Fruit fly (Drosophila melanogaster) whole organism, pupa: ENCODE data around the gene Ir7g.

ENCODE experiments used
- CG10348 ChIP-seq: fragments of 200-800 bp; sonication (Bioruptor generic); IDR thresholded peaks from 2 replicates; pipeline ENCODE4 v1.3.6; 2022; ENCODE audit warnings: missing biosample characterization, missing genetic modification characterization
- CG12605 ChIP-seq: fragments of 200-800 bp; sonication (Bioruptor generic); IDR thresholded peaks from 2 replicates; pipeline ENCODE4 v1.3.6; 2022; ENCODE audit warnings: missing biosample characterization, missing genetic modification characterization
- CG13204 ChIP-seq: fragments of 200-800 bp; sonication (Bioruptor generic); optimal IDR thresholded peaks from 2 replicates; lab custom pipeline; 2018; ENCODE audit warnings: missing biosample characterization, mild to moderate bottlenecking, missing genetic modification characterization, moderate library complexity
- CG14655 ChIP-seq: fragments of 200-800 bp; sonication (Bioruptor generic); optimal IDR thresholded peaks from 3 replicates; lab custom pipeline; 2017; ENCODE audit warnings: mild to moderate bottlenecking, missing biosample characterization, missing genetic modification reagents, missing genetic modification characterization
- CG15710 ChIP-seq: fragments of 200-800 bp; sonication (Bioruptor generic); optimal IDR thresholded peaks from 2 replicates; lab custom pipeline; 2018; ENCODE audit warnings: missing biosample characterization, mild to moderate bottlenecking, missing genetic modification characterization, moderate library complexity
- CG17806 ChIP-seq: fragments of 200-800 bp; sonication (Bioruptor generic); optimal IDR thresholded peaks from 2 replicates; lab custom pipeline; 2018; ENCODE audit warnings: missing biosample characterization, mild to moderate bottlenecking, missing genetic modification characterization, moderate library complexity
- CG32121 ChIP-seq: fragments of 200-800 bp; sonication (Bioruptor generic); IDR thresholded peaks from 2 replicates; pipeline ENCODE4 v1.3.6; 2022; ENCODE audit warnings: missing biosample characterization, missing genetic modification characterization
- CG34367 ChIP-seq: fragments of 200-800 bp; sonication (Bioruptor generic); optimal IDR thresholded peaks from 2 replicates; lab custom pipeline; 2018; ENCODE audit warnings: missing biosample characterization, mild to moderate bottlenecking, missing genetic modification characterization
- CG4496 ChIP-seq: fragments of 200-800 bp; sonication (Bioruptor generic); IDR thresholded peaks from 3 replicates; pipeline ENCODE4 v1.3.6; 2022; ENCODE audit warnings: missing biosample characterization, missing genetic modification characterization
- CG8159 ChIP-seq: fragments of 200-800 bp; sonication (Bioruptor generic); optimal IDR thresholded peaks from 3 replicates; lab custom pipeline; 2018; ENCODE audit warnings: missing biosample characterization, mild to moderate bottlenecking, missing genetic modification characterization, moderate library complexity
- CG8301 ChIP-seq: fragments of 200-800 bp; sonication (Bioruptor generic); optimal IDR thresholded peaks from 2 replicates; lab custom pipeline; 2018; ENCODE audit warnings: missing biosample characterization, mild to moderate bottlenecking, missing genetic modification characterization
- CG9948 ChIP-seq: fragments of 200-800 bp; sonication (Bioruptor generic); optimal IDR thresholded peaks from 2 replicates; lab custom pipeline; 2018; ENCODE audit warnings: missing biosample characterization, mild to moderate bottlenecking, missing genetic modification characterization, moderate library complexity
- D1 ChIP-seq: fragments of 200-800 bp; sonication (Bioruptor generic); optimal IDR thresholded peaks from 2 replicates; lab custom pipeline; 2018; ENCODE audit warnings: missing biosample characterization, mild to moderate bottlenecking, missing genetic modification characterization, moderate library complexity
- EcR ChIP-seq: fragments of 200-800 bp; sonication (Bioruptor generic); optimal IDR thresholded peaks from 3 replicates; lab custom pipeline; 2019; ENCODE audit warnings: missing biosample characterization, missing genetic modification characterization, mild to moderate bottlenecking, moderate library complexity, missing genetic modification reagents
- Ets98B ChIP-seq: fragments of 200-800 bp; sonication (Bioruptor generic); IDR thresholded peaks from 2 replicates; pipeline ENCODE4 v1.3.6; 2022; ENCODE audit warnings: missing biosample characterization, missing genetic modification characterization
- Pif1A ChIP-seq: fragments of 200-800 bp; sonication (Bioruptor generic); optimal IDR thresholded peaks from 3 replicates; lab custom pipeline; 2016; ENCODE audit warnings: missing biosample characterization, missing genetic modification characterization
- Pif1B ChIP-seq: fragments of 200-800 bp; sonication (Bioruptor generic); optimal IDR thresholded peaks from 3 replicates; lab custom pipeline; 2016; ENCODE audit warnings: missing biosample characterization, missing genetic modification characterization
- Snoo ChIP-seq: fragments of 200-800 bp; sonication (Bioruptor generic); optimal IDR thresholded peaks from 3 replicates; lab custom pipeline; 2017; ENCODE audit warnings: missing biosample characterization, mild to moderate bottlenecking, missing genetic modification characterization, inconsistent platforms
- fd96Ca ChIP-seq: fragments of 200-800 bp; sonication (Bioruptor generic); IDR thresholded peaks from 3 replicates; pipeline ENCODE4 v1.3.6; 2022; ENCODE audit warnings: missing biosample characterization, missing genetic modification characterization
- gl ChIP-seq: fragments of 200-800 bp; sonication (Bioruptor generic); optimal IDR thresholded peaks from 2 replicates; lab custom pipeline; 2018; ENCODE audit warnings: missing biosample characterization, mild to moderate bottlenecking, missing genetic modification characterization
- rn ChIP-seq: fragments of 200-800 bp; sonication (Bioruptor generic); IDR thresholded peaks from 2 replicates; pipeline ENCODE4 v1.3.6; 2022; ENCODE audit warnings: missing biosample characterization, missing genetic modification characterization

Gene Ir7g

dm6 chrX:7909482-7909881 lies 25.0 kb downstream of the Ir7g start:
- TF ChIP-seq CG17806 (tag; lab: Kevin White, UChicago) = no peak
- TF ChIP-seq CG13204 = no peak
- 0 out of 3 replicates have a peak, but pooled peaks have one; percentile 23 for TF ChIP-seq CG4496 (GFP tag; lab: Robert Waterston, UW)

DNA sequence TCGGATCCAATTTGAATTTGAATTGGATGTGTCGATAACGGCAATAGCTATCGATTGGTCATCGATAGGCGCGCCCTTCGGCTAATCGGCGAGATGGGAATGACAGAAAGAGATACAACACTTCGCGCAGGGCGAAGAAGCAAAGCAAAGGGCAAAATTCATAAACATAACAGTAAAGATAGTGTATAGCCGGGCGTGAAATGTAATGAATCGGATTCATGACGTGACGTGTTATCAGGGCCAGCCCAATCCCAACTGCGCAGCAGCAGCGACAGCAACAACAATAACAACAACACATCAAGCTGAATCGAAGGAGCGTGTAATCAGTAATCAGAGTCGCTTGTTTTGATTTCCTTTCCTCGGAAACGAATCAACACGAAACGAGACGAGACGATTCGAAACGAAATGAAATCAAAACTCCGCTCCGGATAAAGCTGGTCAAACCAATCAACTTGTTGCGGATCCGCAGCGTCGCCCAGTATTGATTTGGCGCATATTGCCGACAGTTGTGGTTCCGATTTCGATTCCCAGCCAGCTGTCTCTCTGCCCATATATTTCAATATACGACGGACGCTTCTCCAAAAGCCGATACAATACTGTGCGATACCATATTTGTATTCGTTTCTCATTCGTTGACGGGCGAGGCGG lies 27.6 kb downstream of the Ir7g start, which contains the start of gene snz:
TSS of gene snz (plus strand) at position 107 of the 648 bp plus-strand sequence.
- TF ChIP-seq EcR (peak; percentile 4), CG12605 (GFP tag; lab: Robert Waterston, UW) (no peak)

- TF ChIP-seq CG4496 (GFP tag; lab: Robert Waterston, UW) (peak; percentile 81; the same call in 2 of the 3 replicates), CG10348 (GFP tag; lab: Robert Waterston, UW) (no peak), CG12605 (GFP tag; lab: Robert Waterston, UW) (no peak), rn (GFP tag; lab: Robert Waterston, UW) (no peak), CG15710 (tag; lab: Kevin White, UChicago) (peak; percentile 62), CG9948 (tag; lab: Kevin White, UChicago) (peak; percentile 31), Snoo (tag; lab: Kevin White, UChicago) (peak; percentile 61), gl (tag; lab: Kevin White, UChicago) (peak; percentile 42), D1 (no peak), Pif1A (GFP tag; lab: Kevin White, UChicago) (no peak), CG17806 (tag; lab: Kevin White, UChicago) (peak; percentile 43), CG14655 (GFP tag; lab: Kevin White, UChicago) (no peak), CG8159 (tag; lab: Kevin White, UChicago) (no peak), CG32121 (GFP tag; lab: Robert Waterston, UW) (peak; percentile 59), Pif1B (no peak), CG13204 (no peak), EcR (peak; percentile 12), CG34367 (tag; lab: Kevin White, UChicago) (peak; percentile 45), Ets98B (peak; percentile 64; the same call in 1 of the 2 replicates), fd96Ca (no peak), CG8301 (peak; percentile 50)
Observed at dm6 chrX:7920081-7920688, 35.7 kb downstream of the Ir7g start, which contains the start of the genes hdm and Ykt6. hdm (minus strand) TSS chrX:7920131. Ykt6 (plus strand) TSS chrX:7920409.

DNA sequence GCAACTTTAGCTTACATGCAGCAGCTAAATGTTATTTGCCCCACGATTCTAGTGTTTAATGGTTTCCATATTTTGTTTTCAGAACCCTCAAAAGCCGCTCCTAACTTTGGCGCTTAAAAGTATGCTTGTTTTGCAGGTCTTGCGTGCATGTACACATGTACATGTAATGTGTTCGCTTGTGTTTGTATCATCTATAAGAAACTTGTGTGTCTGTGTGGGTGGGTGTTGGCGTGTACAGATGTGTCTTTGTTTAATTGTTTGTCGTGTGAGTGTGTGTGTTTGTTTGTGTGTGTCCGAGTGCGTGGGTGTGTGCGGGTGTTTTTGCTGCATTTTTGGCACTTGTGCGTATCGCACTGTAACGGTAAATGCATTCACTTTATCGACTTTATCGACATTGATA lies 38.6 kb downstream of the Ir7g start:
- no peak for TF ChIP-seq Snoo (tag; lab: Kevin White, UChicago)
- peak; percentile 35; the same call in 1 of the 2 replicates for TF ChIP-seq CG32121 (GFP tag; lab: Robert Waterston, UW)
- no peak for TF ChIP-seq EcR

DNA sequence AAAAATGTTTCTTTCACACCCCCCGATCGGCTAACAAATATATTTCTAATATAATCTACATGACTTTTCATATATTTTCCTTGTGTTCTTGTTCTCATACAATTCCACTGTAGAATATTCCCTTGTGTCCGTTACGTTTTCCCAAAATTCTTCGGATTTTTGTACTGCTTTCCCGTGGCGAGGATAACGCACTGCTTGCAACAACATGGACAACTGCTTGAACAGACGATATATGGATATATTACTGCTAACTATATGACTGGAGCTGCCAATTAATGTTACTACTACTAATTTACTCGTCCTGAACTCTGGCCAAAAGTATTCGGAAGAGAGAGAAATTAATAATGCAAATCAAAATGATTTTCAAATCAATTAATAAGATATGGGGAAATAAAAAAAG lies 40.5 kb downstream of the Ir7g start:
- TF ChIP-seq CG8159 (tag; lab: Kevin White, UChicago) (no peak), gl (tag; lab: Kevin White, UChicago) (no peak), Snoo (tag; lab: Kevin White, UChicago) (no peak), CG12605 (GFP tag; lab: Robert Waterston, UW) (no peak), CG32121 (GFP tag; lab: Robert Waterston, UW) (no peak), CG4496 (GFP tag; lab: Robert Waterston, UW) (no peak), CG8301 (no peak), CG34367 (tag; lab: Kevin White, UChicago) (no peak)

DNA sequence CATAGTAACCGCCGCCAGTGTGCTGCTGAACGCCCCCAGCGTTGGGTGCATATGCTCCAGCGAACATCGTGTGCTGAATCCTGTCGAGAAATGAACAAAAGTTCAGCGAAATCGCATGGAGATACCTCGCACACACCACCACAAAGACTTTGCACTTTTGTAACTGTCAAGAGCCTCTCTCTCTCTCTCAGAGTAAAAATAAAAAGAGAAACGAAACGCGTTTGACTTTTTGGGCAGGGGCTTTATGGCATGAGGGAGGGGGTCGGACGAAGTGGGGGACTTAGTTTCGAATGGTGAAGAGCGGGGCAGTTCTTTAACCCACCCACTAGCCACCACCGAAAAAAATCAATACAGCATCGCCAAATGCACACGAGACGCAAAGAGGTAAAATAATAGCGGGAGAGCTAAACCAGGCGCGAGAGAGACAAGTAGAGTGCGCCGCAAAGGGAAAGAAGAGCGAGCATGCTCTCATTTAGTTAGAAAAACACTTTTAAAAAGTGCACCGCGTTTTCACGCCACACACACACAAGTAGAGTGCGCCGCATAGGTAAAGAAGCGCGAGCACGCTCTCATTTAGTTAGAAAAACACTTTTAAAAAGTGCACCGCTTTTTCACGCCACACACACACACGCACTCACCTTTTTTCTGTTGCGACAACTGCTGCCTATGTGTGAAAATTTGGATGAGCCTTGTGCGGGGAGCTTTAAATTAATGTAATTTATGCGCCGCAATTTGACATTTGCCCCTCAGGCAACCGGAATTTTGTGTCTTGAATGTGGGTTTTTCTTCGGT lies 46.0 kb downstream of the Ir7g start:
- no peak for TF ChIP-seq Pif1A (GFP tag; lab: Kevin White, UChicago)
- TF ChIP-seq CG8159 (tag; lab: Kevin White, UChicago) = no peak
- TF ChIP-seq CG13204 = no peak
- no peak for TF ChIP-seq Ets98B
- no peak for TF ChIP-seq CG34367 (tag; lab: Kevin White, UChicago)
- TF ChIP-seq rn (GFP tag; lab: Robert Waterston, UW) = no peak
- no peak for TF ChIP-seq fd96Ca
- peak; percentile 5 for TF ChIP-seq Snoo (tag; lab: Kevin White, UChicago)
- TF ChIP-seq D1 = no peak
- TF ChIP-seq CG14655 (GFP tag; lab: Kevin White, UChicago) = no peak
- no peak; the same call in 2 of the 3 replicates for TF ChIP-seq CG4496 (GFP tag; lab: Robert Waterston, UW)
- TF ChIP-seq CG10348 (GFP tag; lab: Robert Waterston, UW) = no peak
- TF ChIP-seq Pif1B = no peak
- TF ChIP-seq CG8301 = peak; percentile 20
- peak; percentile 40; the same call in 1 of the 2 replicates for TF ChIP-seq CG12605 (GFP tag; lab: Robert Waterston, UW)
- 0 out of 2 replicates have a peak, but pooled peaks have one; percentile 34 for TF ChIP-seq CG32121 (GFP tag; lab: Robert Waterston, UW)
- TF ChIP-seq EcR = peak; percentile 40
- TF ChIP-seq CG17806 (tag; lab: Kevin White, UChicago) = no peak
- TF ChIP-seq CG9948 (tag; lab: Kevin White, UChicago) = no peak
- no peak for TF ChIP-seq gl (tag; lab: Kevin White, UChicago)
- TF ChIP-seq CG15710 (tag; lab: Kevin White, UChicago) = no peak
